Worm (Caenorhabditis elegans) whole organism, midembryonic: ENCODE results near the gene him-4.

ENCODE experiments used
- T22C8.4 ChIP-seq: fragments of 200-800 bp; sonication (Bioruptor generic); IDR thresholded peaks from 2 replicates; pipeline ENCODE4 v1.3.6; 2022; ENCODE audit warnings: missing genetic modification characterization, missing compliant biosample characterization
- cog-1 ChIP-seq: sonication (generic microtip); optimal IDR thresholded peaks from 2 replicates; lab custom pipeline; 2016; ENCODE audit warnings: missing genetic modification characterization, missing compliant biosample characterization
- flt-1 ChIP-seq: fragments of 200-800 bp; sonication (Bioruptor generic); IDR thresholded peaks from 2 replicates; pipeline ENCODE4 v1.3.6; 2022; ENCODE audit warnings: missing genetic modification characterization, missing compliant biosample characterization
- klf-2 ChIP-seq: fragments of 200-800 bp; sonication (Bioruptor generic); conservative IDR thresholded peaks from 2 replicates; pipeline ENCODE4 v1.3.6; 2022; ENCODE audit warnings: missing genetic modification reagents, missing genetic modification characterization, missing compliant biosample characterization
- med-1 ChIP-seq: sonication (generic microtip); optimal IDR thresholded peaks from 2 replicates; lab custom pipeline; 2017; ENCODE audit warnings: missing genetic modification characterization, mild to moderate bottlenecking, missing compliant biosample characterization, antibody characterized with exemption, missing genetic modification reagents; ENCODE audit not compliant: insufficient read depth
- ref-1 ChIP-seq: fragments of 200-800 bp; sonication (Bioruptor generic); conservative IDR thresholded peaks from 2 replicates; pipeline ENCODE4 v1.3.6; 2022; ENCODE audit warnings: missing genetic modification reagents, missing genetic modification characterization, missing compliant biosample characterization
- tab-1 ChIP-seq: fragments of 200-800 bp; sonication (Bioruptor generic); IDR thresholded peaks from 2 replicates; pipeline ENCODE4 v1.3.6; 2022; ENCODE audit warnings: missing genetic modification characterization, missing compliant biosample characterization
- ztf-23 ChIP-seq: fragments of 200-800 bp; sonication (Bioruptor generic); IDR thresholded peaks from 2 replicates; pipeline ENCODE4 v1.3.6; 2022; ENCODE audit warnings: missing genetic modification reagents, missing genetic modification characterization, missing compliant biosample characterization
- ztf-29 ChIP-seq: fragments of 200-800 bp; sonication (Bioruptor generic); IDR thresholded peaks from 2 replicates; pipeline ENCODE4 v1.3.6; 2022; ENCODE audit warnings: missing genetic modification reagents, missing genetic modification characterization, missing compliant biosample characterization

The him-4 gene

DNA sequence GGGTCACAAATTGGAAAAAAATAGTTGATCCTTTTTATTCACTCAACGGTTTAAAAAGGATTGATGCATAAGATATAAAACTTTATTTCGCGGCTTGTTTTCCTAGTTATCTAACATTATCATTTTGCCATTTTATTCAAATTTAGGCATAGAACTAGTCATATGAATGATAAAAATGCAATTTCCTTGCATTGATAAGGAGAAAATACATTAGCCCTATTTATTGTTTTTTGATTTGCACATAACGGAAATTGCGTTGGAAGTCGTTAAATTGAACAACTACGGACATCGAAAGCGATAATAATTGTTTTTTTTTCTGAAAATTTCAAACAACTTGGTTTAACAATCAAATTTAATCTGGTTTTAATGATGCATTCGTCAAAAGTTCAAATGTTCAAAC is 30.1 kb upstream of the him-4 start:
- TF ChIP-seq flt-1 (GFP tag; lab: Robert Waterston, UW) = no peak

DNA sequence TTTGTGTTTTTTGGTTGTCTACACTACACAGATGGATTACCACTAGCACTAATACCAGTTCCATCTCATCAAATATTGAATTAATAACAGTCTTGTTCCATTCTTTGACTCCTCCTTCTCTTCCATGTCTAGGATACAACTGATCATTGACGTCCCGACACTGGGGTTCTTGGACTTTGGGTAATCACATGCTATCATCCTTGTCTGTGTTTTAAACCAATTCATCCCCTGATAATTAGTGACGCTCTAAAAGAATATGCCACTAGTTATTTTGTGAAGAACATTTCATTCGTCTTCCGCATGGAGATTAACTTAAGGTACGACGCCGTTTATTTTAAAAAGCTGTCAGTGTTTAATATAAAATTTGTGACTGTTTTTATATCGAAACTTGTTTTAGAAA is 26.9 kb upstream of the him-4 start, which contains the start of gene npr-18:
TSS of gene npr-18 (plus strand) at position 301 of the 400 bp plus-strand sequence.
- TF ChIP-seq med-1 (GFP tag; lab: Kevin White, UChicago) (no peak), klf-2 (no peak), flt-1 (GFP tag; lab: Robert Waterston, UW) (no peak), ztf-23 (GFP tag; lab: Robert Waterston, UW) (no peak), ztf-29 (GFP tag; lab: Robert Waterston, UW) (no peak), tab-1 (GFP tag; lab: Robert Waterston, UW) (no peak), T22C8.4 (GFP tag; lab: Robert Waterston, UW) (no peak), ref-1 (no peak), cog-1 (tag; lab: Kevin White, UChicago) (no peak)

ce11 chrX:9697655-9698054 is 19.7 kb upstream of the him-4 start:
- TF ChIP-seq med-1 (GFP tag; lab: Kevin White, UChicago) (no peak), ztf-23 (GFP tag; lab: Robert Waterston, UW) (no peak), ref-1 (no peak), cog-1 (tag; lab: Kevin White, UChicago) (no peak), tab-1 (GFP tag; lab: Robert Waterston, UW) (no peak), T22C8.4 (GFP tag; lab: Robert Waterston, UW) (no peak), ztf-29 (GFP tag; lab: Robert Waterston, UW) (no peak), flt-1 (GFP tag; lab: Robert Waterston, UW) (no peak), klf-2 (no peak)

ce11 chrX:9698359-9698758 is 19.0 kb upstream of the him-4 start, which contains the start of gene dyf-7:
TSS of gene dyf-7 (plus strand) at chrX:9698659.
- TF ChIP-seq cog-1 (tag; lab: Kevin White, UChicago) (no peak), T22C8.4 (GFP tag; lab: Robert Waterston, UW) (no peak), tab-1 (GFP tag; lab: Robert Waterston, UW) (no peak), flt-1 (GFP tag; lab: Robert Waterston, UW) (no peak), med-1 (GFP tag; lab: Kevin White, UChicago) (no peak), ref-1 (no peak), ztf-23 (GFP tag; lab: Robert Waterston, UW) (no peak), klf-2 (no peak), ztf-29 (GFP tag; lab: Robert Waterston, UW) (no peak)

ce11 chrX:9702790-9703189 is 14.6 kb upstream of the him-4 start:
- TF ChIP-seq ztf-29 (GFP tag; lab: Robert Waterston, UW) (no peak), flt-1 (GFP tag; lab: Robert Waterston, UW) (no peak), T22C8.4 (GFP tag; lab: Robert Waterston, UW) (no peak), ztf-23 (GFP tag; lab: Robert Waterston, UW) (no peak), ref-1 (no peak), med-1 (GFP tag; lab: Kevin White, UChicago) (no peak), tab-1 (GFP tag; lab: Robert Waterston, UW) (no peak), cog-1 (tag; lab: Kevin White, UChicago) (no peak), klf-2 (no peak)

DNA sequence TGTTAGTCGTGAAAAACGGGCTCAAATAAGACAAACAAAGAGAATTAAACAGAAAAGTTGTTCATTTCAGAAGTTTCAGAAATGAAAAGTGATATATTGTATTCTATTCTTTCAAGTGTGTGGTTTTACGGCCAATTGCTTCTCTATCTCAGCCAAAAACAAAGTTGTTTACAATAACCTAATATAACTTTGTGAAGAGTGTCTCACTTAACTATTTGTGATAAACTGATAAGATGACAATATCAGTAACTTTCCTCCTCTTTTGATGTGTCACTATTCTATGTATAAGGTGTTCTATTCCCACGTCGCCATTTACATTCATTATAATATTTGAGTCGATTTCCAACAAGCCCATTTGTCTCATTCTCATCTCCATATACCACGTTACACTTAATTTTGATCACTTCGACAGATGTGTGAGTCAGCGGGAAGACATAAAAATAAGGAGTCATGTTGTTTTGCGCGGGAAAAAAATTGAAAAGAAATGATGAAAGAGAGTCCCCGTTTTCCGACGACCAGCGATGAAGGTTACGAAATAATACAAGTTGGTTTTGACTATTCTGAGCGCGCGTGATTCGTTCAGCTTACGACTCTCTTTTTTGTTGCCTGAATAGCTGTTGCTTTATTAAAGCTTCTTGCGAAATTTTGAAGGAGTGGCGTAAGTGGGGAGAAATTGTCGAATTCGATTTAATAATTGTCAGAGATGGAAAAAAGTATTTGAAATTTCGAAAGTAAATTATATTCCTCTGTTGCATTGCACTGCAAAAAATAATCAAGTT is 11.9 kb upstream of the him-4 start:
- no peak for TF ChIP-seq ref-1
- TF ChIP-seq med-1 (GFP tag; lab: Kevin White, UChicago) = no peak

ce11 chrX:9706084-9706483 is 11.3 kb upstream of the him-4 start, which contains the start of gene F15G9.1:
TSS of gene F15G9.1 (plus strand) at chrX:9706384.
- TF ChIP-seq ztf-29 (GFP tag; lab: Robert Waterston, UW) (no peak), tab-1 (GFP tag; lab: Robert Waterston, UW) (no peak), klf-2 (no peak), ref-1 (no peak), ztf-23 (GFP tag; lab: Robert Waterston, UW) (no peak), med-1 (GFP tag; lab: Kevin White, UChicago) (no peak), T22C8.4 (GFP tag; lab: Robert Waterston, UW) (no peak), cog-1 (tag; lab: Kevin White, UChicago) (no peak), flt-1 (GFP tag; lab: Robert Waterston, UW) (no peak)

DNA sequence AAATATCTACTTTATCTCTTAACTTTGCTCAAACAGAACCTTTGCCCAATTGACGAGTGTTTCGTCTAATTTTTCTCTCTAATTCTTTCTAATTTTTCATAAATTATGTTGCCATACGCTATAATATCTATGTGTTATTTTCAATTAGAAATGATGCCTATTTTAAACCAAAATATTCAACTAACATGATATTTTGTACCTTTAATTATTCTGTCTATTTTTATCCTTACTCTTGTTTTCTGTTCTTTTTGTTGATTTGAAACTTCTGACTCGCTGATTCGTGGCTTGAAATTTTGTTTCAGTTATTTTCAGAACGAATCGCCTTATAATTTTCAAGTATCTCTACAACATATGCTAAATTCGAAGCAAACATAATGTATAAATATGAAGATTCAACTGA is 7.9 kb upstream of the him-4 start, which contains the start of gene F15G9.6:
TSS of gene F15G9.6 (plus strand) at position 301 of the 400 bp plus-strand sequence.
- no peak for TF ChIP-seq T22C8.4 (GFP tag; lab: Robert Waterston, UW)
- TF ChIP-seq ztf-29 (GFP tag; lab: Robert Waterston, UW) = no peak
- TF ChIP-seq ref-1 = no peak
- TF ChIP-seq med-1 (GFP tag; lab: Kevin White, UChicago) = no peak
- no peak for TF ChIP-seq flt-1 (GFP tag; lab: Robert Waterston, UW)
- no peak for TF ChIP-seq ztf-23 (GFP tag; lab: Robert Waterston, UW)
- TF ChIP-seq cog-1 (tag; lab: Kevin White, UChicago) = no peak
- no peak for TF ChIP-seq tab-1 (GFP tag; lab: Robert Waterston, UW)
- TF ChIP-seq klf-2 = no peak

DNA sequence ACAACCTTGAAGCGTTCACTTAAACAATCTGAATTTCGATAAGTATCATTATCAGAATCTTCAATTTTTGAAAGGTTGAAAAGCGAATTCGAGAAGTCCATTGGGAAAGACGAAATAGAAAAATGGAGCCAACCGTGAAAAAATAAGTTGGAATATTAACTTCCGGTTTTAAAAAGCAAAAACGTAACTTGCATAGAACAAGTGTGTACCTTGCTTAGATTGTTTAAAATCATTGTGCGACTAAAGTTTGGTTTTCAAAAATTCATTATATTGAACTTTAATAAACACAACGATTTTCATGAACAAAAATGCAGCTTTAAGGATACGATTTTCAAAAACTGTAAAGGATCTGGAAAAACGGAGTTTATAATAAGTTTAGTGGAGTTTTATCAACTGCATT is 3.8 kb upstream of the him-4 start, which contains the start of gene F15G9.2:
TSS of gene F15G9.2 (minus strand) at position 101 of the 400 bp plus-strand sequence.
- no peak for TF ChIP-seq ztf-23 (GFP tag; lab: Robert Waterston, UW)
- no peak for TF ChIP-seq klf-2
- TF ChIP-seq tab-1 (GFP tag; lab: Robert Waterston, UW) = no peak
- no peak for TF ChIP-seq T22C8.4 (GFP tag; lab: Robert Waterston, UW)
- no peak for TF ChIP-seq ref-1
- no peak for TF ChIP-seq ztf-29 (GFP tag; lab: Robert Waterston, UW)
- TF ChIP-seq flt-1 (GFP tag; lab: Robert Waterston, UW) = no peak
- TF ChIP-seq med-1 (GFP tag; lab: Kevin White, UChicago) = no peak
- TF ChIP-seq cog-1 (tag; lab: Kevin White, UChicago) = no peak
